Worm (Caenorhabditis elegans) whole organism, young adult: ENCODE data around the gene Y75B8A.37.

Experiments used
- B0035.1 ChIP-seq: sonication (generic microtip); optimal IDR thresholded peaks from 2 replicates; lab custom pipeline; 2016; ENCODE audit warnings: missing genetic modification characterization, mild to moderate bottlenecking, missing compliant biosample characterization, missing genotype, missing genetic modification reagents
- B0261.1 ChIP-seq: sonication (generic microtip); optimal IDR thresholded peaks from 2 replicates; lab custom pipeline; 2016; ENCODE audit warnings: mild to moderate bottlenecking, missing genetic modification characterization, moderate library complexity, missing compliant biosample characterization
- D2030.7 ChIP-seq: fragments of 200-800 bp; sonication (Bioruptor generic); IDR thresholded peaks from 2 replicates; pipeline ENCODE4 v1.3.6; 2022; ENCODE audit warnings: missing genetic modification reagents, missing genetic modification characterization, missing compliant biosample characterization
- F22D6.2 ChIP-seq: sonication (generic microtip); optimal IDR thresholded peaks from 2 replicates; lab custom pipeline; 2016; ENCODE audit warnings: mild to moderate bottlenecking, missing genetic modification characterization, missing compliant biosample characterization
- F23B12.7 ChIP-seq: sonication (generic microtip); optimal IDR thresholded peaks from 2 replicates; lab custom pipeline; 2017; ENCODE audit warnings: missing genetic modification characterization, mild to moderate bottlenecking, missing compliant biosample characterization, antibody characterized with exemption, moderate library complexity; ENCODE audit not compliant: insufficient read depth
- K11D2.4 ChIP-seq: fragments of 200-800 bp; sonication (Bioruptor generic); IDR thresholded peaks from 2 replicates; pipeline ENCODE4 v1.3.6; 2022; ENCODE audit warnings: missing genetic modification reagents, missing genetic modification characterization, missing compliant biosample characterization
- Y95B8A.8 ChIP-seq: fragments of 200-800 bp; sonication (Bioruptor generic); IDR thresholded peaks from 2 replicates; pipeline ENCODE4 v1.3.6; 2022; ENCODE audit warnings: missing genetic modification reagents, missing genetic modification characterization, missing compliant biosample characterization
- cebp-2 ChIP-seq: fragments of 200-800 bp; sonication (Bioruptor generic); IDR thresholded peaks from 2 replicates; pipeline ENCODE4 v1.3.6; 2022; ENCODE audit warnings: missing genetic modification characterization, missing compliant biosample characterization
- dox-1 ChIP-seq: fragments of 200-800 bp; sonication (Bioruptor generic); IDR thresholded peaks from 2 replicates; pipeline ENCODE4 v1.3.6; 2022; ENCODE audit warnings: missing genetic modification reagents, missing genetic modification characterization, missing compliant biosample characterization
- dpl-1 ChIP-seq: fragments of 150-350 bp; optimal IDR thresholded peaks from 2 replicates; lab custom pipeline; 2014; ENCODE audit warnings: missing biosample characterization, missing genetic modification reagents, missing genetic modification characterization
- fkh-3 ChIP-seq: sonication (generic microtip); optimal IDR thresholded peaks from 2 replicates; lab custom pipeline; 2016; ENCODE audit warnings: mild to moderate bottlenecking, missing genetic modification characterization, missing compliant biosample characterization
- hlh-26 ChIP-seq: fragments of 200-800 bp; sonication (Bioruptor generic); conservative IDR thresholded peaks from 2 replicates; pipeline ENCODE4 v1.3.6; 2022; ENCODE audit warnings: missing genetic modification reagents, missing genetic modification characterization, missing compliant biosample characterization
- hmg-20 ChIP-seq: fragments of 200-800 bp; sonication (Bioruptor generic); IDR thresholded peaks from 2 replicates; pipeline ENCODE4 v1.3.6; 2022; ENCODE audit warnings: missing genetic modification reagents, missing genetic modification characterization, missing compliant biosample characterization
- lin-35 ChIP-seq, 3 experiments: fragments of 150-350 bp in 2 of 3; sonication (generic microtip) in 1 of 3; optimal IDR thresholded peaks; 2 replicates each; lab custom pipeline; 2014 to 2018; ENCODE audit warnings: missing biosample characterization in 3 of 3, missing genetic modification characterization in 3 of 3, missing genetic modification reagents in 3 of 3
- lin-54 ChIP-seq: fragments of 200-800 bp; sonication (Bioruptor generic); optimal IDR thresholded peaks from 2 replicates; lab custom pipeline; 2018; ENCODE audit warnings: mild to moderate bottlenecking, missing genetic modification characterization, missing compliant biosample characterization
- lir-1 ChIP-seq: fragments of 200-800 bp; sonication (Bioruptor generic); conservative IDR thresholded peaks from 2 replicates; pipeline ENCODE4 v1.3.6; 2022; ENCODE audit warnings: missing genetic modification reagents, missing genetic modification characterization, missing compliant biosample characterization
- lsy-27 ChIP-seq: sonication (generic microtip); optimal IDR thresholded peaks from 2 replicates; lab custom pipeline; 2017; ENCODE audit warnings: missing genetic modification characterization, mild to moderate bottlenecking, missing compliant biosample characterization, antibody characterized with exemption, missing genotype, borderline replicate concordance; ENCODE audit not compliant: insufficient read depth
- mcd-1 ChIP-seq: fragments of 200-800 bp; sonication (Bioruptor generic); IDR thresholded peaks from 2 replicates; pipeline ENCODE4 v1.3.6; 2022; ENCODE audit warnings: missing genetic modification reagents, missing genetic modification characterization, missing compliant biosample characterization
- mel-28 ChIP-seq: sonication (generic microtip); optimal IDR thresholded peaks from 2 replicates; lab custom pipeline; 2016; ENCODE audit warnings: borderline replicate concordance, mild to moderate bottlenecking, missing genetic modification characterization, missing compliant biosample characterization
- mes-4 ChIP-seq: sonication (generic microtip); optimal IDR thresholded peaks from 2 replicates; lab custom pipeline; 2016; ENCODE audit warnings: missing genotype, missing genetic modification characterization, missing compliant biosample characterization
- nfyb-1 ChIP-seq: fragments of 200-800 bp; sonication (Bioruptor generic); IDR thresholded peaks from 2 replicates; pipeline ENCODE4 v1.3.6; 2022; ENCODE audit warnings: missing genetic modification reagents, missing genetic modification characterization, missing compliant biosample characterization
- nhr-179 ChIP-seq: sonication (generic microtip); optimal IDR thresholded peaks from 2 replicates; lab custom pipeline; 2016; ENCODE audit warnings: mild to moderate bottlenecking, missing genetic modification characterization, missing compliant biosample characterization
- nhr-27 ChIP-seq: fragments of 200-800 bp; sonication (Bioruptor generic); optimal IDR thresholded peaks from 2 replicates; lab custom pipeline; 2018; ENCODE audit warnings: mild to moderate bottlenecking, missing genetic modification characterization, moderate library complexity, missing compliant biosample characterization
- rpc-1 ChIP-seq, 2 experiments: fragments of 150-350 bp in 1 of 2; sonication (generic microtip) in 1 of 2; optimal IDR thresholded peaks; 2 replicates each; lab custom pipeline; 2014 to 2018; ENCODE audit warnings: missing biosample characterization in 1 of 2, missing genetic modification characterization in 1 of 2, missing genetic modification reagents in 1 of 2, missing genotype in 1 of 2
- snpc-1.1 ChIP-seq: sonication (generic microtip); optimal IDR thresholded peaks from 2 replicates; lab custom pipeline; 2017; ENCODE audit warnings: missing genetic modification characterization, mild to moderate bottlenecking, missing compliant biosample characterization, antibody characterized with exemption, moderate library complexity, missing genotype, missing genetic modification reagents; ENCODE audit not compliant: insufficient read depth
- snpc-4 ChIP-seq, 5 experiments: fragments of 150-350 bp in 1 of 5; sonication (generic microtip) in 4 of 5; optimal IDR thresholded peaks; 2 replicates each; lab custom pipeline; 2014 to 2018; ENCODE audit warnings: missing genetic modification characterization in 5 of 5, missing biosample characterization in 3 of 5, antibody characterized with exemption in 2 of 5, mild to moderate bottlenecking in 2 of 5, missing compliant biosample characterization in 2 of 5, missing genotype in 2 of 5, moderate library complexity in 2 of 5, missing genetic modification reagents in 1 of 5
- tbp1 ChIP-seq: fragments of 200-800 bp; sonication (Bioruptor generic); optimal IDR thresholded peaks from 2 replicates; lab custom pipeline; 2018; ENCODE audit warnings: mild to moderate bottlenecking, missing genetic modification characterization, missing compliant biosample characterization
- unc-62 ChIP-seq: fragments of 150-350 bp; optimal IDR thresholded peaks from 2 replicates; lab custom pipeline; 2014; ENCODE audit warnings: missing biosample characterization, missing genetic modification reagents, missing genetic modification characterization
- xnd-1 ChIP-seq: sonication (generic microtip); optimal IDR thresholded peaks from 2 replicates; lab custom pipeline; 2016; ENCODE audit warnings: missing genotype, missing genetic modification reagents, missing genetic modification characterization, missing compliant biosample characterization
- ztf-18 ChIP-seq: sonication (generic microtip); optimal IDR thresholded peaks from 2 replicates; lab custom pipeline; 2016; ENCODE audit warnings: missing genotype, mild to moderate bottlenecking, missing genetic modification characterization, missing compliant biosample characterization
- ztf-22 ChIP-seq: fragments of 200-800 bp; sonication (Bioruptor generic); optimal IDR thresholded peaks from 2 replicates; lab custom pipeline; 2018; ENCODE audit warnings: mild to moderate bottlenecking, missing genetic modification characterization, moderate library complexity, missing compliant biosample characterization
- ztf-25 ChIP-seq: fragments of 200-800 bp; sonication (Bioruptor generic); IDR thresholded peaks from 2 replicates; pipeline ENCODE4 v1.3.6; 2022; ENCODE audit warnings: missing genetic modification reagents, missing genetic modification characterization, missing compliant biosample characterization
- ztf-28 ChIP-seq: fragments of 200-800 bp; sonication (Bioruptor generic); IDR thresholded peaks from 2 replicates; pipeline ENCODE4 v1.3.6; 2022; ENCODE audit warnings: missing genetic modification reagents, missing genetic modification characterization, missing compliant biosample characterization

Y75B8A.37 gene

DNA sequence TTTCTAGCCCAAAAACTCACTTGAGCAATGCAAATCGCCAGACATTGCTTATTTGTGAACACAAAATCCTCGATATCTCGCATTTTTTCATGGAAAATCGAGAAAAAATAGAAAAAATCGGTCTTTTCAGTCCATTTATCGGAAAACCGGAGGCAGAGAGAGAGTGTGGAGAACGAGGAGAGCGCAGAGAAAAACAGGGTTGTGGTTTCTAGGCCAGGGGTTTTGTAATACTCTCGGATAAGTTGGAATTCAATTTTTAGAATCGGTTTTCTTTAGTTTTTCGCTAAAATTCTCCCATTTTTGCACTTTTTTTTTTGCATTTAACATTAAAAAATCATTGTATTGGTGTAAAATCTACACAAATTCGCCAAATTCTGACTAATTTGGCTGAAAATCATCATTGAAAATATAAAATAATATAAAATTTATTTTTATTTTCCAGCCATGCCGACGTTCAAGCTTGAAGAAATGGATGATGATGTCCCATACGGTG is 41.6 kb upstream of the Y75B8A.37 start, which contains the start of the genes Y75B8A.24 and Y75B8A.25 (continued):
- peak; percentile 20 for TF ChIP-seq snpc-4 (GFP tag; optimal IDR thresholded peaks at IDR 0.05; lab: Kevin White, UChicago)
- TF ChIP-seq snpc-4 (tag; optimal IDR thresholded peaks at IDR 0.05; lab: Kevin White, UChicago) = peak in 3 of 4 experiments; percentile 3 to 51 (median 47)
- peak; percentile 54; the same call in 1 of the 2 replicates for TF ChIP-seq D2030.7
- peak; percentile 39 for TF ChIP-seq tbp1 (GFP tag; lab: Kevin White, UChicago)
- peak; percentile 70 for TF ChIP-seq dox-1 (GFP tag; lab: Robert Waterston, UW)

DNA sequence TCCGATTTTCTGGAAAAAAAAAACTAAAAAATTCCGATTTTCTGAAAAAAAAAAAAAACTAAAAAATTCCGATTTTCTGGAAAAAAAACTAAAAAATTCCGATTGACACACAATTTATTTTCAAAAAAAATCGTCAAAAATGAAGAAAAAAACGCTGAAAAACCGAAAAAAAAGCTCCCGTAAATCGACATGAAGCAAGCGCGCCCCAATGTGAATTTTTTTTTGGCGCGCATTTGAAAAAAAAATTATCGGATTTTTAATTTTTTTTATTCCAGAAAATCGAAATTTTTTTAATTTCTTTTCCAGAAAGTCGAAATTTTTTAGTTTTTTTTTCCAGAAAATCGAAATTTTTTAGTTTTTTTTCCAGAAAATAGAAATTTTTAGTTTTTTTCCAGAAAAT is 36.5 kb upstream of the Y75B8A.37 start:
- TF ChIP-seq lin-35 (GFP tag; optimal IDR thresholded peaks at IDR 0.05; lab: Kevin White, UChicago) (peak in 1 of 3 experiments; percentile 77), hmg-20 (no peak), nhr-179 (tag; lab: Kevin White, UChicago) (no peak), cebp-2 (GFP tag; lab: Robert Waterston, UW) (no peak), lin-54 (GFP tag; lab: Kevin White, UChicago) (peak; percentile 51), mcd-1 (GFP tag; lab: Robert Waterston, UW) (peak; percentile 78)
- TF ChIP-seq, all 124 proteins: peak for 3

ce11 chrIII:12284157-12284556 is 31.1 kb upstream of the Y75B8A.37 start:
- TF ChIP-seq fkh-3 (no peak), B0035.1 (tag; lab: Kevin White, UChicago) (no peak), lir-1 (no peak), mel-28 (no peak), unc-62 (GFP tag; lab: Kevin White, UChicago) (no peak), K11D2.4 (GFP tag; lab: Robert Waterston, UW) (no peak), B0261.1 (tag; lab: Kevin White, UChicago) (no peak), dpl-1 (GFP tag; lab: Kevin White, UChicago) (no peak), nfyb-1 (GFP tag; lab: Robert Waterston, UW) (no peak), ztf-22 (GFP tag; lab: Kevin White, UChicago) (no peak), F23B12.7 (no peak), ztf-28 (GFP tag; lab: Robert Waterston, UW) (no peak), xnd-1 (tag; lab: Kevin White, UChicago) (no peak), nhr-27 (no peak), snpc-1.1 (no peak), F22D6.2 (tag; lab: Kevin White, UChicago) (no peak), mes-4 (no peak), ztf-25 (GFP tag; lab: Robert Waterston, UW) (no peak)

DNA sequence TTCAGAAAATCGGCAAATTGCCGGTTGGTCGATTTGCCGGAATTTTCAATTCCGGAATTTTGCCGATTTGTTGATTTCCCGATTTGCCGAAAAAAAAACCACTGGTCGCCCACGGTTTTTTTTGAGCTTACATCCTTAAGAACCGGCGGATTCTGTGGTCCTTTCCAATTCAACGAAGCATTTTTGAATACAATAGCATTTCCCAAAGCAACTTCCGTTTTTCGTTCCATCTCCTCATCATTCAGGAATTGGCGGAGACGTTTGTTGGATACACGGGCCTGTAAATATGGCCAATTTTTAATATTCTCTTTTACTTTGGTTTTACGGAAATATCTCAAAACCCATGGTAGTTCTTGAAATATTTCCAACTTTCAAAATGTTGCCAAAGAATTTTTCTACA is 22.8 kb upstream of the Y75B8A.37 start:
- TF ChIP-seq rpc-1 (optimal IDR thresholded peaks at IDR 0.05; lab: Kevin White, UChicago) (no peak), rpc-1 (tag; optimal IDR thresholded peaks at IDR 0.05; lab: Kevin White, UChicago) (no peak), Y95B8A.8 (GFP tag; lab: Robert Waterston, UW) (no peak), hlh-26 (GFP tag; lab: Robert Waterston, UW) (no peak), lsy-27 (tag; lab: Kevin White, UChicago) (no peak), ztf-18 (tag; lab: Kevin White, UChicago) (no peak)
